Worm (Caenorhabditis elegans) whole organism, L3 larva: ENCODE measurements around the gene shk-1.

Source experiments
- ama-1 ChIP-seq: fragments of 150-350 bp; optimal IDR thresholded peaks from 2 replicates; lab custom pipeline; 2018
- ceh-28 ChIP-seq: fragments of 150-350 bp; optimal IDR thresholded peaks from 2 replicates; lab custom pipeline; 2014; ENCODE audit warnings: missing biosample characterization, missing genetic modification reagents, missing genetic modification characterization
- ceh-9 ChIP-seq: sonication (generic microtip); optimal IDR thresholded peaks from 2 replicates; lab custom pipeline; 2018; ENCODE audit warnings: missing biosample characterization, missing genetic modification characterization
- fkh-10 ChIP-seq: sonication (generic microtip); optimal IDR thresholded peaks from 2 replicates; lab custom pipeline; 2017; ENCODE audit warnings: missing biosample characterization, missing genetic modification reagents, missing genetic modification characterization
- jun-1 ChIP-seq: fragments of 150-350 bp; optimal IDR thresholded peaks from 2 replicates; lab custom pipeline; 2014; ENCODE audit warnings: missing biosample characterization, missing genetic modification reagents, missing genetic modification characterization
- lin-15B ChIP-seq: fragments of 150-350 bp; optimal IDR thresholded peaks from 2 replicates; lab custom pipeline; 2014; ENCODE audit warnings: missing biosample characterization, missing genetic modification characterization
- lin-39 ChIP-seq: fragments of 150-350 bp; optimal IDR thresholded peaks from 2 replicates; lab custom pipeline; 2018; ENCODE audit warnings: missing biosample characterization, missing genetic modification reagents, missing genetic modification characterization
- mdl-1 ChIP-seq: fragments of 150-350 bp; optimal IDR thresholded peaks from 2 replicates; lab custom pipeline; 2014; ENCODE audit warnings: missing biosample characterization, missing genetic modification characterization
- pqm-1 ChIP-seq: fragments of 150-350 bp; optimal IDR thresholded peaks from 2 replicates; lab custom pipeline; 2017; ENCODE audit warnings: missing biosample characterization, missing genetic modification characterization, inconsistent platforms
- skn-1 ChIP-seq: fragments of 150-350 bp; optimal IDR thresholded peaks from 2 replicates; lab custom pipeline; 2014; ENCODE audit warnings: missing biosample characterization, missing genetic modification characterization
- snpc-4 ChIP-seq: fragments of 150-350 bp; optimal IDR thresholded peaks from 2 replicates; lab custom pipeline; 2014; ENCODE audit warnings: missing biosample characterization, missing genetic modification characterization
- unc-39 ChIP-seq: sonication (generic microtip); optimal IDR thresholded peaks from 4 replicates; lab custom pipeline; 2017; ENCODE audit warnings: missing biosample characterization, missing genetic modification characterization
- unc-62 ChIP-seq: fragments of 150-350 bp; sonication (generic microtip); optimal IDR thresholded peaks from 4 replicates; lab custom pipeline; 2014; ENCODE audit warnings: missing biosample characterization, missing genetic modification reagents, missing genetic modification characterization
- ztf-11 ChIP-seq: fragments of 150-350 bp; optimal IDR thresholded peaks from 2 replicates; lab custom pipeline; 2014; ENCODE audit warnings: missing biosample characterization, missing genetic modification characterization

DNA sequence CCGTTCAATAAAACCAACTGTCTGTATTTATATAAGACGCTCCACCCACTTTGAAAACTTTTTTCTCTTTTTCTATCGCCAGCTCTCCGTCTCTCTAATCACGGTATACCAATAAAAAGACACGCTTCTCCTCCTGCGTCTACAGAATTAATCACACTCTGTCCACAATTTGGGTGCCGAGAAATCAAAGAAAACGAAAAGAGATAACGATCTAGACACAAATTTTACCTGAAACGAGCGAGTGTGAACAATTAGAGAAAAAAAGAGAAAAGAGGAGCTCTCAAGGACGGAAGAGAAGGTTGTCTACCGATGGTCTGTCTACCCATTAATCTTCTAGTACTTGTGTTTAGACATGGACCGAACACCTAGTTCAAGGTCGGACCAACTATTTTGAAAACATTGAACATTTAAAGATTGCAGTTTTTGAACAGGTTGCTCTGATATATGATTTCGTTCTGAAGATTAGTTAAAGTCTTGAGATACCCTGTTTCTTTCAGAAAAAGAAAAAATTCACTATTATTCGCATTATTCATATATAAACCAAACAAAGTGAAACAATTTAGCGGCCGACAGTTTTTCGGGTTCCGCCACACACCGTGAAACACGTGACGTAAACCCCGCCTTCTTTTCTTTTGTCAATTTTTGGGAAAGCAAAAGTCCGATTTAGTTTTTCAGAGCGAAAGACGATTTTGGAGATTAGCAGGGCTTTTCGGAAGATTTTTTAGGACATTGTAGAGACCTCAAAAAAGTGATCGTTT, 29.5 kb downstream of the shk-1 start, which contains the start of gene cyp-13A2:
- TF ChIP-seq unc-39 (tag; lab: Kevin White, UChicago) (no peak), unc-62 (GFP tag; lab: Kevin White, UChicago) (no peak), ceh-28 (peak; percentile 5), ama-1 (lab: Kevin White, UChicago) (no peak), mdl-1 (tag; lab: Kevin White, UChicago) (no peak), ceh-9 (tag; lab: Kevin White, UChicago) (no peak), lin-39 (tag; lab: Kevin White, UChicago) (no peak), fkh-10 (no peak), snpc-4 (tag; lab: Kevin White, UChicago) (peak; percentile 96), ztf-11 (tag; lab: Kevin White, UChicago) (no peak), skn-1 (tag; lab: Kevin White, UChicago) (no peak), pqm-1 (peak; percentile 71), lin-15B (tag; lab: Kevin White, UChicago) (peak; percentile 11), jun-1 (peak; percentile 26)
